Worm (Caenorhabditis elegans) whole organism, midembryonic: ENCODE results near the gene Y26G10.1.

ENCODE experiments used
- cog-1 ChIP-seq: sonication (generic microtip); optimal IDR thresholded peaks from 2 replicates; lab custom pipeline; 2016; ENCODE audit warnings: missing genetic modification characterization, missing compliant biosample characterization
- flt-1 ChIP-seq: fragments of 200-800 bp; sonication (Bioruptor generic); IDR thresholded peaks from 2 replicates; pipeline ENCODE4 v1.3.6; 2022; ENCODE audit warnings: missing genetic modification characterization, missing compliant biosample characterization

DNA sequence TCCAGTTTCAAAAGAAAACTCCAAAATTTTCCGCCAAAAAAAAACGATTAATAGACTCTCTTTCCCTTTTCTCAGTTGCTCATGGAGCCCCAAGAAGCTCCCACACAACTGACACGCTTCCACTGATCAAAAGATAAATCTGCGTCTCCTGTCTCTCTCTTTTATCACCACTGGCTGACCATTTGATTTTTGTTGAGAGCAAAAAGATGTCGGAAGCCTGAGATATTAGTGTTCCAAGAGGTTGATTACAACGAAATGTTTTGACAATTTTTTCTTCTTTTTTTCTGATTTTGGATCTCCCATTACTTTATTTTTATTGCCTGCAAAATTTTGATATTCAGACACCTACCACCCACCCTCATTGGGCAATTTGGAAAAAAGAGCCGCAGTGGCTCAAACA is 36.8 kb upstream of the Y26G10.1 start, which contains the start of gene twk-42:
- TF ChIP-seq cog-1 (tag; lab: Kevin White, UChicago) (no peak), flt-1 (GFP tag; lab: Robert Waterston, UW) (no peak)
